Worm (Caenorhabditis elegans) whole organism, L4 larva: ENCODE measurements around the gene Y97E10AR.8.

Experiments used
- D1046.2 ChIP-seq: fragments of 200-800 bp; sonication (Bioruptor generic); IDR thresholded peaks from 2 replicates; pipeline ENCODE4 v1.3.6; 2022; ENCODE audit warnings: missing genetic modification characterization, missing compliant biosample characterization
- F10B5.3 ChIP-seq: sonication (generic microtip); optimal IDR thresholded peaks from 2 replicates; lab custom pipeline; 2016; ENCODE audit warnings: mild to moderate bottlenecking, missing genetic modification characterization, missing compliant biosample characterization
- T20F7.1 ChIP-seq: fragments of 200-800 bp; sonication (Bioruptor generic); optimal IDR thresholded peaks from 2 replicates; lab custom pipeline; 2018; ENCODE audit warnings: mild to moderate bottlenecking, missing genetic modification characterization, missing compliant biosample characterization
- Y5F2A.4 ChIP-seq: fragments of 200-800 bp; sonication (Bioruptor generic); optimal IDR thresholded peaks from 2 replicates; lab custom pipeline; 2018; ENCODE audit warnings: mild to moderate bottlenecking, missing genetic modification characterization, missing compliant biosample characterization
- ZK546.5 ChIP-seq, 2 experiments: sonication (generic microtip); optimal IDR thresholded peaks; 2 replicates each; lab custom pipeline; 2017; ENCODE audit warnings: missing biosample characterization in 2 of 2, missing genetic modification characterization in 2 of 2
- aha-1 ChIP-seq: fragments of 150-350 bp; peaks from one replicate; lab custom pipeline; 2014; ENCODE audit warnings: missing biosample characterization, missing genetic modification characterization
- aly-2 ChIP-seq: sonication (generic microtip); optimal IDR thresholded peaks from 2 replicates; lab custom pipeline; 2018; ENCODE audit warnings: missing biosample characterization, missing genetic modification characterization
- arid-1 ChIP-seq: fragments of 200-800 bp; sonication (Bioruptor generic); conservative IDR thresholded peaks from 2 replicates; pipeline ENCODE4 v1.3.6; 2022; ENCODE audit warnings: missing genetic modification reagents, missing genetic modification characterization, missing compliant biosample characterization
- attf-4 ChIP-seq: sonication (generic microtip); optimal IDR thresholded peaks from 3 replicates; lab custom pipeline; 2017; ENCODE audit warnings: missing biosample characterization, missing genetic modification characterization
- ceh-20 ChIP-seq: fragments of 200-800 bp; sonication (Bioruptor generic); IDR thresholded peaks from 2 replicates; pipeline ENCODE4 v1.3.6; 2022; ENCODE audit warnings: missing genetic modification reagents, missing genetic modification characterization, missing compliant biosample characterization
- ceh-32 ChIP-seq: sonication (generic microtip); optimal IDR thresholded peaks from 2 replicates; lab custom pipeline; 2016; ENCODE audit warnings: mild to moderate bottlenecking, missing genetic modification characterization, missing compliant biosample characterization; ENCODE audit not compliant: poor library complexity
- ceh-44 ChIP-seq: fragments of 200-800 bp; sonication (Bioruptor generic); IDR thresholded peaks from 2 replicates; pipeline ENCODE4 v1.3.6; 2022; ENCODE audit warnings: missing genetic modification reagents, missing genetic modification characterization, missing compliant biosample characterization
- ceh-62 ChIP-seq: sonication (generic microtip); optimal IDR thresholded peaks from 2 replicates; lab custom pipeline; 2017; ENCODE audit warnings: missing biosample characterization, missing genetic modification characterization
- ceh-82 ChIP-seq: sonication (generic microtip); optimal IDR thresholded peaks from 2 replicates; lab custom pipeline; 2017; ENCODE audit warnings: missing biosample characterization, missing genetic modification characterization
- cey-2 ChIP-seq: sonication (generic microtip); optimal IDR thresholded peaks from 3 replicates; lab custom pipeline; 2017; ENCODE audit warnings: missing genetic modification characterization, mild to moderate bottlenecking, missing compliant biosample characterization, antibody characterized with exemption, borderline replicate concordance; ENCODE audit not compliant: insufficient read depth
- ctbp-1 ChIP-seq: fragments of 200-800 bp; sonication (Bioruptor generic); IDR thresholded peaks from 2 replicates; pipeline ENCODE4 v1.3.6; 2022; ENCODE audit warnings: missing genetic modification reagents, missing genetic modification characterization, missing compliant biosample characterization
- daf-19 ChIP-seq: fragments of 200-800 bp; sonication (Bioruptor generic); conservative IDR thresholded peaks from 2 replicates; pipeline ENCODE4 v1.3.6; 2022; ENCODE audit warnings: missing genetic modification characterization, missing compliant biosample characterization
- dmd-6 ChIP-seq: fragments of 200-800 bp; sonication (Bioruptor generic); IDR thresholded peaks from 2 replicates; pipeline ENCODE4 v1.3.6; 2022; ENCODE audit warnings: missing genetic modification reagents, missing genetic modification characterization, missing compliant biosample characterization
- dmd-8 ChIP-seq: fragments of 200-800 bp; sonication (Bioruptor generic); IDR thresholded peaks from 2 replicates; pipeline ENCODE4 v1.3.6; 2022; ENCODE audit warnings: missing genetic modification characterization, missing compliant biosample characterization
- dve-1 ChIP-seq: sonication (generic microtip); optimal IDR thresholded peaks from 2 replicates; lab custom pipeline; 2017; ENCODE audit warnings: antibody characterized with exemption, mild to moderate bottlenecking, missing genetic modification characterization, missing compliant biosample characterization; ENCODE audit not compliant: insufficient read depth
- gei-8 ChIP-seq: fragments of 200-800 bp; sonication (Bioruptor generic); optimal IDR thresholded peaks from 2 replicates; lab custom pipeline; 2018; ENCODE audit warnings: mild to moderate bottlenecking, missing genetic modification characterization, missing compliant biosample characterization
- hlh-30 ChIP-seq: sonication (generic microtip); optimal IDR thresholded peaks from 2 replicates; lab custom pipeline; 2017; ENCODE audit warnings: antibody characterized with exemption, mild to moderate bottlenecking, missing genetic modification characterization, missing compliant biosample characterization; ENCODE audit not compliant: insufficient read depth
- lim-7 ChIP-seq: fragments of 200-800 bp; sonication (Bioruptor generic); IDR thresholded peaks from 2 replicates; pipeline ENCODE4 v1.3.6; 2022; ENCODE audit warnings: missing genetic modification characterization, missing compliant biosample characterization
- lin-29 ChIP-seq: fragments of 200-800 bp; sonication (Bioruptor generic); IDR thresholded peaks from 2 replicates; pipeline ENCODE4 v1.3.6; 2022; ENCODE audit warnings: missing genetic modification reagents, missing genetic modification characterization, missing compliant biosample characterization
- lin-39 ChIP-seq: fragments of 150-350 bp; optimal IDR thresholded peaks from 2 replicates; lab custom pipeline; 2014; ENCODE audit warnings: missing biosample characterization, missing genetic modification reagents, missing genetic modification characterization
- lir-3 ChIP-seq: sonication (generic microtip); optimal IDR thresholded peaks from 2 replicates; lab custom pipeline; 2016; ENCODE audit warnings: mild to moderate bottlenecking, missing genetic modification characterization, missing compliant biosample characterization
- lsy-2 ChIP-seq, 2 experiments: fragments of 150-350 bp in 1 of 2; sonication (generic microtip) in 1 of 2; optimal IDR thresholded peaks; 2 replicates each; lab custom pipeline; 2014 to 2017; ENCODE audit warnings: missing biosample characterization in 2 of 2, missing genetic modification characterization in 2 of 2
- mdt-29 ChIP-seq: fragments of 200-800 bp; sonication (Bioruptor generic); IDR thresholded peaks from 2 replicates; pipeline ENCODE4 v1.3.6; 2022; ENCODE audit warnings: missing genetic modification reagents, missing genetic modification characterization, missing compliant biosample characterization
- mep-1 ChIP-seq: fragments of 150-350 bp; sonication (generic microtip); optimal IDR thresholded peaks from 3 replicates; lab custom pipeline; 2014; ENCODE audit warnings: missing biosample characterization, missing genetic modification characterization
- mes-2 ChIP-seq: sonication (generic microtip); optimal IDR thresholded peaks from 2 replicates; lab custom pipeline; 2016; ENCODE audit warnings: missing genotype, mild to moderate bottlenecking, missing genetic modification characterization, missing compliant biosample characterization; ENCODE audit not compliant: poor library complexity, severe bottlenecking
- mxl-2 ChIP-seq: fragments of 200-800 bp; sonication (Bioruptor generic); conservative IDR thresholded peaks from 2 replicates; pipeline ENCODE4 v1.3.6; 2022; ENCODE audit warnings: missing genetic modification reagents, missing genetic modification characterization, missing compliant biosample characterization
- nhr-102 ChIP-seq: sonication (generic microtip); optimal IDR thresholded peaks from 2 replicates; lab custom pipeline; 2016; ENCODE audit warnings: mild to moderate bottlenecking, missing genetic modification characterization, moderate library complexity, missing compliant biosample characterization
- nhr-11 ChIP-seq: fragments of 150-350 bp; optimal IDR thresholded peaks from 2 replicates; lab custom pipeline; 2014; ENCODE audit warnings: missing biosample characterization, missing genetic modification characterization
- nhr-237 ChIP-seq: sonication (generic microtip); optimal IDR thresholded peaks from 2 replicates; lab custom pipeline; 2017; ENCODE audit warnings: missing biosample characterization, missing genetic modification characterization
- nhr-48 ChIP-seq: sonication (generic microtip); optimal IDR thresholded peaks from 2 replicates; lab custom pipeline; 2016; ENCODE audit warnings: mild to moderate bottlenecking, missing genetic modification characterization, missing compliant biosample characterization
- nhr-6 ChIP-seq: fragments of 150-350 bp; optimal IDR thresholded peaks from 2 replicates; lab custom pipeline; 2014; ENCODE audit warnings: missing biosample characterization, missing genetic modification characterization
- nhr-77 ChIP-seq: fragments of 150-350 bp; optimal IDR thresholded peaks from 2 replicates; lab custom pipeline; 2014; ENCODE audit warnings: missing biosample characterization, missing genetic modification characterization
- pha-4 ChIP-seq, 2 experiments: fragments of 150-350 bp in 1 of 2; fragments of 200-800 bp in 1 of 2; sonication (Bioruptor generic) in 1 of 2; IDR thresholded peaks in 1 of 2; optimal IDR thresholded peaks in 1 of 2; 2 replicates each; pipeline versions ENCODE4 v1.3.6 to Lab custom; 2014 to 2022; ENCODE audit warnings: missing genetic modification characterization in 2 of 2, missing genetic modification reagents in 2 of 2, missing biosample characterization in 1 of 2, missing compliant biosample characterization in 1 of 2
- pqm-1 ChIP-seq: sonication (generic microtip); optimal IDR thresholded peaks from 2 replicates; lab custom pipeline; 2017; ENCODE audit warnings: missing biosample characterization, missing genetic modification characterization
- set-16 ChIP-seq: fragments of 200-800 bp; sonication (Bioruptor generic); IDR thresholded peaks from 2 replicates; pipeline ENCODE4 v1.3.6; 2022; ENCODE audit warnings: missing genetic modification reagents, missing genetic modification characterization, missing compliant biosample characterization
- snpc-1.2 ChIP-seq: fragments of 200-800 bp; sonication (Bioruptor generic); IDR thresholded peaks from 2 replicates; pipeline ENCODE4 v1.3.6; 2022; ENCODE audit warnings: missing genetic modification reagents, missing genetic modification characterization, missing compliant biosample characterization
- snpc-4 ChIP-seq: fragments of 150-350 bp; optimal IDR thresholded peaks from 2 replicates; lab custom pipeline; 2014; ENCODE audit warnings: missing biosample characterization, missing genetic modification characterization
- spr-3 ChIP-seq: fragments of 200-800 bp; sonication (Bioruptor generic); optimal IDR thresholded peaks from 2 replicates; lab custom pipeline; 2018; ENCODE audit warnings: mild to moderate bottlenecking, missing genetic modification characterization, missing compliant biosample characterization
- tag-97 ChIP-seq: fragments of 200-800 bp; sonication (Bioruptor generic); IDR thresholded peaks from 2 replicates; pipeline ENCODE4 v1.3.6; 2022; ENCODE audit warnings: missing genetic modification characterization, missing compliant biosample characterization
- unc-130 ChIP-seq: sonication (generic microtip); optimal IDR thresholded peaks from 2 replicates; lab custom pipeline; 2016; ENCODE audit warnings: missing genetic modification reagents, missing genetic modification characterization, missing compliant biosample characterization
- unc-62 ChIP-seq, 3 experiments: fragments of 150-350 bp in 1 of 3; sonication (generic microtip); optimal IDR thresholded peaks in 2 of 3; peaks in 1 of 3; 1 replicate in 1 of 3; 2 replicates in 2 of 3; lab custom pipeline; 2014 to 2017; ENCODE audit warnings: missing biosample characterization in 3 of 3, missing genetic modification characterization in 3 of 3, missing genetic modification reagents in 3 of 3, missing genotype in 1 of 3
- zag-1 ChIP-seq: fragments of 150-350 bp; optimal IDR thresholded peaks from 2 replicates; lab custom pipeline; 2014; ENCODE audit warnings: missing biosample characterization, missing genetic modification characterization
- zfp-3 ChIP-seq: fragments of 200-800 bp; sonication (Bioruptor generic); conservative IDR thresholded peaks from 2 replicates; pipeline ENCODE4 v1.3.6; 2022; ENCODE audit warnings: missing genetic modification reagents, missing genetic modification characterization, missing compliant biosample characterization

The Y97E10AR.8 gene

ce11 chrV:8012032-8012431, 6.9 kb downstream of the Y97E10AR.8 start, which contains the start of gene rpb-9 (continued):
- no peak for TF ChIP-seq unc-62 (GFP tag; optimal IDR thresholded peaks at IDR 0.05 in 1 of 2; lab: Kevin White, UChicago)
- TF ChIP-seq unc-62 (tag; optimal IDR thresholded peaks at IDR 0.05; lab: Kevin White, UChicago) = no peak
- peak; percentile 35 for TF ChIP-seq mes-2 (tag; lab: Kevin White, UChicago)
- TF ChIP-seq lin-39 = no peak
- no peak for TF ChIP-seq ceh-32
- no peak for TF ChIP-seq cey-2 (tag; lab: Kevin White, UChicago)
- peak; percentile 1 for TF ChIP-seq dve-1 (tag; lab: Kevin White, UChicago)
- TF ChIP-seq T20F7.1 = no peak

ce11 chrV:8013901-8014388, 8.8 kb downstream of the Y97E10AR.8 start, which contains the start of gene Y97E10AR.6:
Gene Y97E10AR.6 (minus strand): TSS chrV:8013951.
- TF ChIP-seq aha-1 = peak; percentile 85
- TF ChIP-seq lsy-2 (tag; optimal IDR thresholded peaks at IDR 0.05; lab: Kevin White, UChicago) = peak in 1 of 2 experiments; percentile 50
- TF ChIP-seq nhr-48 (tag; lab: Kevin White, UChicago) = no peak
- TF ChIP-seq unc-130 = no peak
- TF ChIP-seq snpc-1.2 (GFP tag; lab: Robert Waterston, UW) = no peak
- no peak for TF ChIP-seq unc-62 (GFP tag; optimal IDR thresholded peaks at IDR 0.05 in 1 of 2; lab: Kevin White, UChicago)
- no peak for TF ChIP-seq unc-62 (tag; optimal IDR thresholded peaks at IDR 0.05; lab: Kevin White, UChicago)
- peak; percentile 37 for TF ChIP-seq dmd-6 (GFP tag; lab: Robert Waterston, UW)
- no peak for TF ChIP-seq ceh-62 (tag; lab: Kevin White, UChicago)
- no peak for TF ChIP-seq nhr-6
- TF ChIP-seq arid-1 (GFP tag; lab: Robert Waterston, UW) = no peak
- no peak for TF ChIP-seq nhr-77 (tag; lab: Kevin White, UChicago)
- no peak for TF ChIP-seq Y5F2A.4 (GFP tag; lab: Kevin White, UChicago)
- no peak for TF ChIP-seq gei-8 (GFP tag; lab: Kevin White, UChicago)
- no peak for TF ChIP-seq pha-4 (GFP tag; IDR thresholded peaks at IDR 0.05; lab: Robert Waterston, UW)
- TF ChIP-seq pha-4 (tag; optimal IDR thresholded peaks at IDR 0.05; lab: Kevin White, UChicago) = peak; percentile 16
- no peak for TF ChIP-seq D1046.2 (GFP tag; lab: Robert Waterston, UW)
- TF ChIP-seq ceh-20 (GFP tag; lab: Robert Waterston, UW) = no peak
- TF ChIP-seq tag-97 (GFP tag; lab: Robert Waterston, UW) = no peak
- TF ChIP-seq zag-1 (tag; lab: Kevin White, UChicago) = no peak
- no peak for TF ChIP-seq mdt-29 (GFP tag; lab: Robert Waterston, UW)
- no peak for TF ChIP-seq ZK546.5 (tag; optimal IDR thresholded peaks at IDR 0.05; lab: Kevin White, UChicago)
- TF ChIP-seq ceh-32 = no peak
- TF ChIP-seq ceh-44 (GFP tag; lab: Robert Waterston, UW) = no peak
- no peak for TF ChIP-seq snpc-4 (tag; lab: Kevin White, UChicago)
- no peak for TF ChIP-seq F10B5.3 (tag; lab: Kevin White, UChicago)
- no peak for TF ChIP-seq lin-29
- TF ChIP-seq dmd-8 (GFP tag; lab: Robert Waterston, UW) = no peak
- no peak for TF ChIP-seq nhr-11
- TF ChIP-seq hlh-30 (tag; lab: Kevin White, UChicago) = peak; percentile 98
- TF ChIP-seq nhr-102 (tag; lab: Kevin White, UChicago) = no peak
- TF ChIP-seq ctbp-1 = no peak
- no peak for TF ChIP-seq spr-3 (GFP tag; lab: Kevin White, UChicago)
- TF ChIP-seq dve-1 (tag; lab: Kevin White, UChicago) = peak; percentile 25
- no peak for TF ChIP-seq lim-7
- TF ChIP-seq attf-4 (tag; lab: Kevin White, UChicago) = no peak
- no peak for TF ChIP-seq pqm-1 (tag; lab: Kevin White, UChicago)
- no peak for TF ChIP-seq aly-2
- no peak for TF ChIP-seq lir-3 (tag; lab: Kevin White, UChicago)
- no peak for TF ChIP-seq set-16 (GFP tag; lab: Robert Waterston, UW)
- TF ChIP-seq nhr-237 (tag; lab: Kevin White, UChicago) = no peak
- TF ChIP-seq zfp-3 = no peak
- TF ChIP-seq mxl-2 (GFP tag; lab: Robert Waterston, UW) = no peak
- no peak for TF ChIP-seq ceh-82 (tag; lab: Kevin White, UChicago)
- TF ChIP-seq daf-19 (GFP tag; lab: Robert Waterston, UW) = no peak
- peak; percentile 35 for TF ChIP-seq mep-1 (tag; lab: Kevin White, UChicago)
